Fruit fly (Drosophila melanogaster) whole organism: ENCODE measurements around the gene CG33489.
A peak's percentile ranks its signal among the peaks of the same experiment; 100 is the strongest.
"Not testable (repeated sequence)": the region's sequence is repeated elsewhere in the genome, so short reads cannot be mapped to it uniquely, and the experiment has no call there.

ENCODE experiments used
- CG8478 ChIP-seq: fragments of >200 bp; optimal IDR thresholded peaks from 2 replicates; lab custom pipeline; 2018; ENCODE audit warnings: inconsistent platforms
- Dll ChIP-seq: fragments of >200 bp; optimal IDR thresholded peaks from 2 replicates; lab custom pipeline; 2017
- EcR ChIP-seq, 2 experiments: fragments of >200 bp; optimal IDR thresholded peaks; 2 replicates each; lab custom pipeline; 2017; ENCODE audit warnings: missing biosample characterization in 2 of 2, missing genetic modification characterization in 2 of 2, missing genetic modification reagents in 2 of 2
- pan ChIP-seq: fragments of >200 bp; optimal IDR thresholded peaks from 2 replicates; lab custom pipeline; 2017
- psq ChIP-seq: fragments of >200 bp; optimal IDR thresholded peaks from 2 replicates; lab custom pipeline; 2017
- usp ChIP-seq: fragments of >200 bp; optimal IDR thresholded peaks from 2 replicates; lab custom pipeline; 2017; ENCODE audit warnings: missing biosample characterization, missing genetic modification characterization, mixed read lengths

CG33489 gene

dm6 chr3L:11601133-11601532 lies 24.3 kb upstream of the CG33489 start:
- no peak for TF ChIP-seq CG8478
- no peak for TF ChIP-seq pan (lab: Kevin White, UChicago)
- no peak for TF ChIP-seq usp
- no peak for TF ChIP-seq Dll (lab: Kevin White, UChicago)
- TF ChIP-seq psq (lab: Kevin White, UChicago) = no peak
- no peak for TF ChIP-seq EcR (GFP tag; optimal IDR thresholded peaks at IDR 0.05; lab: Kevin White, UChicago)

DNA sequence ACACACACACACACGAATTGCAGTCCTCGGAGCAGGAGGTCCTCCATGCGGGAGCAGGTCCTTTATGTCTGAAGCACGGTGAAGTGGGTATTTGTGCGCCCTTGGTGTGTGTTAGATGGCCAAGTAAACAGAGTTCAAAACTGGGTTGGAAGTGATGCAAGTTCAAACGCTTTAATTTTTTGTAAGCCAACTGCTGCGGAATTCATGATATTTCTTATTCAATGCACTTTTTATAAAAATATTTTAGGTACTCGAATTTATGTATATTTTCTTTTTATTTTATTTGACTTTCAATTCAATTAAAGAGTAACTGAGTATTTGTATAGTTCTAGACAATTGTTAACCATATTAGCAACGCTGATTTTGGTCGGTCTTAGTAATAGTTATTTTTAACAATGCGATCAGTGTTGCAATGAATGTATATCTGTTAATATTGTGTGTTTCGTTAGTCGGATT lies 23.1 kb upstream of the CG33489 start, which contains the start of the genes CG14137 and CG46394:
CG14137 (minus strand) TSS at position 101 of the 456 bp plus-strand sequence.
CG46394 (plus strand) TSS at position 406 of the 456 bp plus-strand sequence.
- no peak for TF ChIP-seq psq (lab: Kevin White, UChicago)
- no peak for TF ChIP-seq pan (lab: Kevin White, UChicago)
- TF ChIP-seq Dll (lab: Kevin White, UChicago) = no peak

DNA sequence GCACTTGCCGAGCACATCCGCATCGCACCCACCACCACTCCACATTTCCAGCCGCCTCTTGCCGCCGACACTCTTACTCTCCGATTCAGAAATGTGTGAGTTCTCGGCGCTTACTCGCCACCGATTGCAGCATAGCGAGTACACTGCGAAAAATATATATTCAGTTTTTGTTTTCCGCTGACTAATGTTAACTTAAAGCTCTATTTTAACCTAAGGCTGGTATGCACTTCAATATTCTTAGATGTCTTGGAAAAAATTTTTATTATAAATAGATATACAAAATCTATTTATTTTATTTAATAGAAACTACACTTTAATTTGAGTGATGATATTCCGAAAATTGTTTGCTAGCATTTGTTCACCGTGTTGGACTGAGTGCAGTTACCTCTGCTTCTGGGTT lies 22.4 kb upstream of the CG33489 start:
- TF ChIP-seq EcR (GFP tag; optimal IDR thresholded peaks at IDR 0.05; lab: Kevin White, UChicago) = no peak

- TF ChIP-seq psq (lab: Kevin White, UChicago) = no peak
Observed at dm6 chr3L:11596585-11597252, 19.9 kb upstream of the CG33489 start, which contains the start of gene CG7368. Gene CG7368, plus strand, starts transcription at chr3L:11597202.

DNA sequence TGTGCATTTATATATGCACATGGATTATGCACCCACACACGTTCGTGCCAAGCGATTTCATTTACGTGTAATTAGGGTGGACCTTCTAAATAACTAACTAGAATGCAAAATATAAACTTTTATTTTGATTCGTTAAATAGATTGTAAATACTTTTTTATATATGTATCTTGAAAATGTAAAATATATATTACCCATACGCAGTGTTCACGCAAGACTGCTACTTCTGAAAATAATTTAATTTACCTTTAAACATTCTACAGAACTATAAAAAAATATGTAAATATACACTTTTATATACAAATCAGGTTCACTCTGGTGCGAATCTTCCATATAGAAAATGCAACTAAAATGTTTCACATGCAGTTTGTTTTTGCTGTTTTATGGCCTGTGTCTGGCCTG lies 16.9 kb upstream of the CG33489 start:
- no peak for TF ChIP-seq usp
- no peak for TF ChIP-seq EcR (GFP tag; optimal IDR thresholded peaks at IDR 0.05; lab: Kevin White, UChicago)
- TF ChIP-seq psq (lab: Kevin White, UChicago) = no peak
- TF ChIP-seq CG8478 = no peak
- TF ChIP-seq pan (lab: Kevin White, UChicago) = no peak
- TF ChIP-seq Dll (lab: Kevin White, UChicago) = no peak

- TF ChIP-seq pan (lab: Kevin White, UChicago) (no peak), usp (no peak), EcR (GFP tag; optimal IDR thresholded peaks at IDR 0.05; lab: Kevin White, UChicago) (no peak), CG8478 (no peak), psq (lab: Kevin White, UChicago) (no peak), Dll (lab: Kevin White, UChicago) (no peak)
Observed at dm6 chr3L:11591803-11592202, 15.0 kb upstream of the CG33489 start.

dm6 chr3L:11591131-11591530 lies 14.3 kb upstream of the CG33489 start, which contains the start of gene CG33268:
Gene CG33268, minus strand, starts transcription at chr3L:11591231.
- TF ChIP-seq psq (lab: Kevin White, UChicago) (no peak), usp (no peak), Dll (lab: Kevin White, UChicago) (no peak), pan (lab: Kevin White, UChicago) (no peak), EcR (GFP tag; optimal IDR thresholded peaks at IDR 0.05; lab: Kevin White, UChicago) (no peak), CG8478 (no peak)

dm6 chr3L:11589395-11589794 lies 12.6 kb upstream of the CG33489 start, which contains the start of gene CG7377:
Gene CG7377, plus strand, starts transcription at chr3L:11589695.
- TF ChIP-seq EcR (GFP tag; optimal IDR thresholded peaks at IDR 0.05; lab: Kevin White, UChicago); CG8478; Dll (lab: Kevin White, UChicago): not testable (repeated sequence)

DNA sequence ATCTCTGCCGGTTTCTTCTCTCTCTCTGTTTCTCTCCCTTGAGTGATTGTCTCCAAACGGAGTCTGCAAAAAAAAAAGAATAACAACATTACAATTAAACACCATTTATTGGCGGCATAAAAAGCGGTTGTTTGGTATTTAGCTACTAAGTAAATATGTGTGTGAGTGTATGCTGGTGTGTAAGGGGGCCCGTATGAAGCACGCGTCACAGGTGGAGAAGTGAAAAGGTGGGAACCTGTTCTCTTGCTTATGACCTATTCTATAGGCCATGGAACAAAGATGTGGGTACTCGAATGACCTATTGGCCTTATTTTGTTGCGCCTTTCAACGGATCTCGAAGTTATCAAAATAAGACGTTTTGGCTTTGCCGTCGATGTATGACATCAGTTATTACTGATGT lies 11.8 kb upstream of the CG33489 start:
- TF ChIP-seq Dll (lab: Kevin White, UChicago) = no peak
- TF ChIP-seq EcR (GFP tag; optimal IDR thresholded peaks at IDR 0.05; lab: Kevin White, UChicago) = no peak
- no peak for TF ChIP-seq CG8478
- no peak for TF ChIP-seq psq (lab: Kevin White, UChicago)
- no peak for TF ChIP-seq usp
- no peak for TF ChIP-seq pan (lab: Kevin White, UChicago)

- no peak for TF ChIP-seq CG8478
- TF ChIP-seq Dll (lab: Kevin White, UChicago) = no peak
- TF ChIP-seq EcR (GFP tag; optimal IDR thresholded peaks at IDR 0.05; lab: Kevin White, UChicago) = no peak
- TF ChIP-seq usp = no peak
- no peak for TF ChIP-seq pan (lab: Kevin White, UChicago)
- TF ChIP-seq psq (lab: Kevin White, UChicago) = no peak
Observed at dm6 chr3L:11587720-11588580, 11.1 kb upstream of the CG33489 start, which contains the start of gene rt. Gene rt, minus strand, starts transcription at chr3L:11587770.

dm6 chr3L:11586794-11587462 lies 10.1 kb upstream of the CG33489 start:
- TF ChIP-seq CG8478 (no peak), Dll (lab: Kevin White, UChicago) (peak; percentile 70)

DNA sequence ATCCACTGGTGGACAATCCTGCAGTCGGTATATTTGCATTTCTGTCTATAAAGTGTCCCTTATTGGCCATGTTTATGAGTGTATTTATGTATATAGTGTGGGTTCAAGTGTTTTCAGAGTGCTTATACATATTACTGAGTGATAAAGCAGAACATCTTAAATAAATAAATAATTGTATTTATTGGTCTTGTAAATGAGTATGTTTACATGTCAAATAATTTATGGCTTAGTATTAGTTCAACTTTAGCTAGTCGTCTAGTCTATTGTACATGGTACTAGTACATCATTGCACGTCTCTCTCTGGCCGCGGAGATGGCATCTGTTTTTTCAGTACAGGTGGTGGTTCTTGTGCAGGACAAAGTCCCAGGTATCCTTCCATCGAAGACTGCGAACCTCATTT lies 7.1 kb upstream of the CG33489 start, which contains the start of gene CG32086:
CG32086 (minus strand) TSS at position 101 of the 400 bp plus-strand sequence.
- TF ChIP-seq CG8478 = no peak
- no peak for TF ChIP-seq usp
- no peak for TF ChIP-seq psq (lab: Kevin White, UChicago)
- no peak for TF ChIP-seq Dll (lab: Kevin White, UChicago)
- no peak for TF ChIP-seq pan (lab: Kevin White, UChicago)
- no peak for TF ChIP-seq EcR (GFP tag; optimal IDR thresholded peaks at IDR 0.05; lab: Kevin White, UChicago)
